Worm (Caenorhabditis elegans): ENCODE data around the gene srxa-5.

srxa-5 gene

DNA sequence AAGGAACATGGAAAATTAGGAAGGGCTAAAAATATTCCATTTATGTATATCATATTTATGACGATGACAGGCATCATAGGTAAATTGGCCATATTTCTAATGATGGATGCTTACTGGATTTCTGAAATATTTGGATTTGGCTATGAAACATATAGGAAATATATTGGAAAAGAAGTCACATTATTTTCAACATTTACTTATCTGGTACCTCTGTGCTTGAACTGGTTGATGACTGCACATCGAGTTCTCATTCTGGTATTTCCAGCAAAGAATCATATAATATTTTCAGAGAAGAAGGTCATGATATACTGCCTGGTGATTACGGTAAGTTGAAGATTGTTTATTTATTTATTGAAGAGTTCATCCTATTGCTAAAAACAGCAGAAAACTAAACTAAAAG, at the start of gene srxa-5:
TSS of gene srxa-5 (plus strand) at position 301 of the 400 bp plus-strand sequence.
- TF ChIP-seq sea-1 (GFP tag; conservative IDR thresholded peaks at IDR 0.05) (no peak), B0310.2 (tag; optimal IDR thresholded peaks at IDR 0.05) (no peak), hnd-1 (tag; optimal IDR thresholded peaks at IDR 0.05) (no peak), F13C5.2 (tag; optimal IDR thresholded peaks at IDR 0.05) (no peak), tbx-11 (GFP tag; IDR thresholded peaks at IDR 0.05) (no peak), ama-1 (optimal IDR thresholded peaks at IDR 0.05) (no peak)

DNA sequence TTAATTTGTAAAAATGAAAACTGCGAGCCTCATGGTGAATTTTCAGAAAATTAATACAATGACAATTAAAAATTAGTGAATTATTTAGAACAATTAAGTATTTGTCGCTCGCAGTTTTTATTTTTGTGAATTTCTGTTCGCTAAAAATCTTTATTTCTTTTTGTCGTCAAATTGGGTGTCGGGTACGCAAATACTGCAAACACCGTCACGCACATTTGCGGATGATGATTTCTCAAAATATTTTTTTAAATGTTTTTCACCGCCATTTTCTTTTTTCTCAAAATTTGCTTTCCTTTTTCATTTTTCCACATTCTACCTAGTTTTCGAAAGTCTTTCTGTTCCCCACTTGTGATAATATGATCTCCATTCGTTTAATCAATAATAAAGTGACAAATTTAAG, 43.8 kb upstream of the srxa-5 start:
- TF ChIP-seq scrt-1 (GFP tag; IDR thresholded peaks at IDR 0.05) (no peak), tra-4 (tag; optimal IDR thresholded peaks at IDR 0.05) (no peak), hmg-4 (GFP tag; optimal IDR thresholded peaks at IDR 0.05) (no peak), hnd-1 (tag; optimal IDR thresholded peaks at IDR 0.05) (no peak), aly-1 (tag; optimal IDR thresholded peaks at IDR 0.05) (no peak), ets-7 (tag; optimal IDR thresholded peaks at IDR 0.05) (no peak)

DNA sequence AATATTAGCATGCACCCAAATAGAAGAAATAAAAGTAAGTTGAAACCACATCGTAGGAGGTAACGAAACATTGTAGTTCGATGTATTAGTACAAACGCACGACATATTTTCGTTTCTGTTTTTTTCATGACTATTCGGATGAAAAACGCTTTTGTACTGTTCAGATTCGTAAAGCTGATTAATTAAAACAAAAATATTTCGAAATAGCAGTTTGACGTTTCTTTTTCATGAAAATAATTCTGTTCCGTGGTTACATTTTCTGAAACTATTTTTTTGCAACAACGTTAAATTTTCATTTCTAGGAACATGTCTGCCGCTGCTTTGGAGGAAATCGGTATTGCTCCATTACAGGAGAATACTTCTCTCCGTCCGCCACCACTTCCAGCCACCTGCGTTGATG, 43.3 kb upstream of the srxa-5 start, which contains the start of gene rpt-3:
TSS of gene rpt-3 (plus strand) at position 301 of the 400 bp plus-strand sequence.
- TF ChIP-seq hmbx-1 (tag; optimal IDR thresholded peaks at IDR 0.05) (no peak), F13C5.2 (tag; optimal IDR thresholded peaks at IDR 0.05) (no peak), pes-1 (GFP tag; IDR thresholded peaks at IDR 0.05) (no peak), ceh-13 (GFP tag; optimal IDR thresholded peaks at IDR 0.05) (no peak), sea-1 (GFP tag; conservative IDR thresholded peaks at IDR 0.05) (no peak), tbx-37 (GFP tag; conservative IDR thresholded peaks at IDR 0.05) (no peak), scrt-1 (GFP tag; IDR thresholded peaks at IDR 0.05) (no peak), B0310.2 (tag; optimal IDR thresholded peaks at IDR 0.05) (no peak), hmg-4 (GFP tag; optimal IDR thresholded peaks at IDR 0.05) (no peak), aly-1 (tag; optimal IDR thresholded peaks at IDR 0.05) (no peak), tbx-11 (GFP tag; IDR thresholded peaks at IDR 0.05) (no peak), tra-4 (tag; optimal IDR thresholded peaks at IDR 0.05) (no peak), hnd-1 (tag; optimal IDR thresholded peaks at IDR 0.05) (no peak), ets-7 (tag; optimal IDR thresholded peaks at IDR 0.05) (no peak), ama-1 (optimal IDR thresholded peaks at IDR 0.05) (no peak), flt-1 (GFP tag; IDR thresholded peaks at IDR 0.05) (no peak), ceh-36 (tag; optimal IDR thresholded peaks at IDR 0.05) (no peak)

DNA sequence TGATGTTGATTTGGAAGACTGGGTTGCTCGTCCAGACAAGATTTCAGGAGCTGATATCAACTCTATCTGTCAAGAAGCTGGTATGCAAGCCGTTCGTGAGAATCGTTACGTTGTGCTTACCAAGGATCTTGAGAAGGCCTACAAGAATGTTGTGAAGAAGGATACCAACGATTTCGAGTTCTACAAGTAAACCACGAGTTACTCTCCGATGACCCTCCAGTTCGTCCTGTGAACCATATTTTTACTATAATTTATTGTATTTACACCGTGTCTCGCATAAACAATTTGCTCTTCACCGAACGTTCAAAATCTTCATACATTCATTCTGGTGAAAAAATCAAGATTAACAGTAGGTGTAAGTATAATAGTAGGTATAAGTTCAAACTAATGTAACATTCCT, 41.8 kb upstream of the srxa-5 start:
- no peak for TF ChIP-seq ceh-13 (GFP tag; optimal IDR thresholded peaks at IDR 0.05)
- no peak for TF ChIP-seq ama-1 (optimal IDR thresholded peaks at IDR 0.05)
- TF ChIP-seq hmbx-1 (tag; optimal IDR thresholded peaks at IDR 0.05) = no peak
- no peak for TF ChIP-seq F13C5.2 (tag; optimal IDR thresholded peaks at IDR 0.05)
- TF ChIP-seq flt-1 (GFP tag; IDR thresholded peaks at IDR 0.05) = no peak
- TF ChIP-seq hmg-4 (GFP tag; optimal IDR thresholded peaks at IDR 0.05) = no peak
- TF ChIP-seq ceh-36 (tag; optimal IDR thresholded peaks at IDR 0.05) = no peak
- TF ChIP-seq hnd-1 (tag; optimal IDR thresholded peaks at IDR 0.05) = no peak
- TF ChIP-seq tbx-37 (GFP tag; conservative IDR thresholded peaks at IDR 0.05) = no peak
- no peak for TF ChIP-seq aly-1 (tag; optimal IDR thresholded peaks at IDR 0.05)
- no peak for TF ChIP-seq tbx-11 (GFP tag; IDR thresholded peaks at IDR 0.05)

DNA sequence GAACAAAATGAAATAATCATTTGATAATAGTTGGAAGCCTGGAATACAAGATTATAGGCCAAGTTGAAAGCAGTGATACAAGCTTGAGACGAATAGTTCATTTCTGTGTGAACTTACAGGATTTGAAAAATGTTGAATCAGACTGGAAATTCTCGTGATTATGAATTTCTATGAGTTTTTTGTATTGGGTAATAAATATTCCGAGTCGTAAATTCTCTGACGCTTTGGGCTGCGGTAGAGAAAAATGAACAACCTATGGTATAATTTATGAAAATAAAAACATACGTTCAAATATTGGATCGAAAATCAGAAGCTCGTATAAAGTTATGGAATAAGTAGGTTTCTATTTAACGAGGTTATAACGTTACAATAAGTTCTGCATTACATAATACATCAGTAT, 39.9 kb upstream of the srxa-5 start, which contains the start of gene srb-11:
TSS of gene srb-11 (minus strand) at position 101 of the 400 bp plus-strand sequence.
- TF ChIP-seq hmg-4 (GFP tag; optimal IDR thresholded peaks at IDR 0.05) = no peak
- TF ChIP-seq ets-7 (tag; optimal IDR thresholded peaks at IDR 0.05) = no peak
- no peak for TF ChIP-seq scrt-1 (GFP tag; IDR thresholded peaks at IDR 0.05)
- no peak for TF ChIP-seq ama-1 (optimal IDR thresholded peaks at IDR 0.05)
- no peak for TF ChIP-seq hnd-1 (tag; optimal IDR thresholded peaks at IDR 0.05)
- TF ChIP-seq ceh-13 (GFP tag; optimal IDR thresholded peaks at IDR 0.05) = no peak
- no peak for TF ChIP-seq tbx-11 (GFP tag; IDR thresholded peaks at IDR 0.05)
- TF ChIP-seq aly-1 (tag; optimal IDR thresholded peaks at IDR 0.05) = no peak
- TF ChIP-seq hmbx-1 (tag; optimal IDR thresholded peaks at IDR 0.05) = no peak

DNA sequence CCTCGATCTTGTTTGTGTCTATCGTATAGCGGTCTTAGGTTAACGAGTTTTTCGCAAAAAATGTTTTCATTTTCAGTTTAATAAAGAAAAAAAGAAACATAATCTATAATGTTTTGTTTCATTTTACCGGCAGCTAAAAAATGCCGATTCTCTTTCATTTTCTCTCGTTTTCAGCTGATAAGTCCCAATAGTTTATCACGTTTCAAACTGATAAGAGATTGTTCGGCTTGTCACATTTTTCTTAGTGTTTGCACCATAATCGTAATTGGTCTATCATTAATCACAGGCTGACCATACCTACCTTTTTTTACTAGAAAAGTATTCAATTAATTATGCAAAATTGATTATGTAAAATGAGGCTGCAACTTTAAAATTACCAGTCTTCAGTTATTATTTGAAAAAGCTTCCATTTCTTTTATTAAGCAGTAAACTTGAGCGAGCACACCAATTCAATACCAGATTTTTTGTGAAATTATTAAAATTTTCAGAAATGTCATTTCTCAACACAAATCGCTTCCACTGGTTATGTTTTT, 37.5 kb upstream of the srxa-5 start, which contains the start of gene F23F12.13:
TSS of gene F23F12.13 (plus strand) at position 483 of the 533 bp plus-strand sequence.
- TF ChIP-seq tbx-37 (GFP tag; conservative IDR thresholded peaks at IDR 0.05) = no peak
- TF ChIP-seq tbx-11 (GFP tag; IDR thresholded peaks at IDR 0.05) = no peak
- TF ChIP-seq ama-1 (optimal IDR thresholded peaks at IDR 0.05) = no peak
- TF ChIP-seq B0310.2 (tag; optimal IDR thresholded peaks at IDR 0.05) = no peak
- no peak for TF ChIP-seq hmg-4 (GFP tag; optimal IDR thresholded peaks at IDR 0.05)
- TF ChIP-seq aly-1 (tag; optimal IDR thresholded peaks at IDR 0.05) = no peak
- TF ChIP-seq sea-1 (GFP tag; conservative IDR thresholded peaks at IDR 0.05) = no peak
- TF ChIP-seq hnd-1 (tag; optimal IDR thresholded peaks at IDR 0.05) = no peak
- no peak for TF ChIP-seq hmbx-1 (tag; optimal IDR thresholded peaks at IDR 0.05)
- no peak for TF ChIP-seq ceh-13 (GFP tag; optimal IDR thresholded peaks at IDR 0.05)
- TF ChIP-seq tra-4 (tag; optimal IDR thresholded peaks at IDR 0.05) = no peak
- no peak for TF ChIP-seq pes-1 (GFP tag; IDR thresholded peaks at IDR 0.05)
- no peak for TF ChIP-seq ceh-36 (tag; optimal IDR thresholded peaks at IDR 0.05)
- TF ChIP-seq scrt-1 (GFP tag; IDR thresholded peaks at IDR 0.05) = no peak

DNA sequence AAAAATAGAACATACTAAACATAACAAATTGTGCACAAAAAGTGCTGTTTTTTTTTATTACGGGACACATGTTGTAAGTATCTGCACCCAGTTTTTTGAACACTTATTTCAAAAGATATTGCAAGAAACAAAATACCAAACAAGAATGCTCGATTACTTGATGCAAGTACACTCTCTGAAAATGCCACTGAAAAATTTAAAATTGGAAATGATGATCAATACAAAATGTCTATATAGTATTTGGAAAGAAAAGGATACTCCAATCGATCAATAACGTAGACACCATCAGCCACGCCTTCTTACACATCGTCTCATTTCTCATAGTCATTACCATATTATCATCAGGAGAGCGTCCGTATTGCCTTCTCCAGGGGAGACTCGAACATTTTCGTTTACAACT, 34.6 kb upstream of the srxa-5 start, which contains the start of gene sdz-15:
TSS of gene sdz-15 (plus strand) at position 301 of the 400 bp plus-strand sequence.
- no peak for TF ChIP-seq ceh-13 (GFP tag; optimal IDR thresholded peaks at IDR 0.05)
- TF ChIP-seq aly-1 (tag; optimal IDR thresholded peaks at IDR 0.05) = no peak
- no peak for TF ChIP-seq tra-4 (tag; optimal IDR thresholded peaks at IDR 0.05)
- no peak for TF ChIP-seq ceh-36 (tag; optimal IDR thresholded peaks at IDR 0.05)

DNA sequence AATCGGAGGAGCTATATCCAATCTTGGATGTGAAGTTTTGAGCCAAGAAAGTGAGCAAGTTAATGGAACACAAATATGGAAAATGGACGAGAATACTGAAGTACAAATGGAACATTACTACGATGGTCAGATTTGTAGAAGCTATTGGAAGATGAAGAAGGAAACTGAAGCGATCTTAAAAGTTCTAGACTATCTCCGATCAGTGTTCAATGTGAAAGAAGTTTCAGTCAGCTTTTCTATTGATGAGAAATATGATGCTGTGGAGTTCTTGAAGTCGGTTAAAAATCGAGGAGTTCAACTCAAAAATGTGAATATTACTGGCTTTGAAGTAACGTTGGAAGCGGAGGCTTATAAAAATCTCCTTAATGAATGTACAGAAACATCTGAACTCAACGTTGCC, 33.6 kb upstream of the srxa-5 start:
- TF ChIP-seq hmg-4 (GFP tag; optimal IDR thresholded peaks at IDR 0.05) (no peak), sea-1 (GFP tag; conservative IDR thresholded peaks at IDR 0.05) (no peak), tbx-37 (GFP tag; conservative IDR thresholded peaks at IDR 0.05) (no peak), tra-4 (tag; optimal IDR thresholded peaks at IDR 0.05) (no peak), F13C5.2 (tag; optimal IDR thresholded peaks at IDR 0.05) (no peak), scrt-1 (GFP tag; IDR thresholded peaks at IDR 0.05) (no peak), hmbx-1 (tag; optimal IDR thresholded peaks at IDR 0.05) (no peak), hnd-1 (tag; optimal IDR thresholded peaks at IDR 0.05) (no peak), ceh-13 (GFP tag; optimal IDR thresholded peaks at IDR 0.05) (no peak), ama-1 (optimal IDR thresholded peaks at IDR 0.05) (no peak), ets-7 (tag; optimal IDR thresholded peaks at IDR 0.05) (no peak), pes-1 (GFP tag; IDR thresholded peaks at IDR 0.05) (no peak), aly-1 (tag; optimal IDR thresholded peaks at IDR 0.05) (no peak), tbx-11 (GFP tag; IDR thresholded peaks at IDR 0.05) (no peak), ceh-36 (tag; optimal IDR thresholded peaks at IDR 0.05) (no peak)

All from whole organism, early embryonic.